Fruit fly (Drosophila melanogaster): ENCODE measurements around the gene Bruce.

Bruce gene

DNA sequence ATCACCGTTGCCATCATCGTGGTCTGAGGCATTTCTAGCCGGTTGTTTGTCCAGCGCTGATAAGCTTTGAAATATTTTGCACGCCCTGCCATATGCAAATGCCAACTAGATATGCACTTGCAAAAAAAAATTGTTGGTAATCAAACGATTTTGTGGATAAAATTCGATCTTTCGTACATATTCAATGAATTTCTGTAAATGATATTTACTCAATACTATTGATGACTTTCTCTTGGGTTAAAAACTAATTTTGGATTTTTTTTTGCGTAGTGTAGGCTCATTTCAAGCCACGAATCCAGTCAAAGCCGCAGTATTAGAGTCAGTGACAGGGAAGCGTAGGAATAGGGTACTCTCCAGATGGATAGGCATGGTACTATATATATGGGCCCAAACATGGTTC is 48.0 kb downstream of the Bruce start (continued):
- peak; percentile 67 for TF ChIP-seq Hr4 (GFP tag; optimal IDR thresholded peaks at IDR 0.05)

DNA sequence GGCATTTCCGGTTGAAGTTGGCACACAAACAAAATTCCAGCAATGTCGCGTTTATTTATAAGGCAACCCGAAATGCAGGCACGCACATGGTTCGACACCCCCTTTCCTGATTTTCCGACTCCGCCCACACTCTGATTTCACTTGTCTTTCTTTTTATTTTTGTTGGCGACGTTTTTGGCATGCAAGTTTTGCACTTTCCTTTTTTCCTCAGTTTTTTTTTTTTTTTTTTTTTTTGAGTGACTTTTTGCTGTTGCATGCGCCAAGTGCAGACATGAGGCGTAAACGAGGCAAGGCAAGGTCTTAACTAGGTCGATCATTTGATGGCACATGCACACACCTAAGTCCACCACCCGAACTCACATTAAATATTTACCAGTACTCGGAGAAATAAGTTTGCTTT is 49.1 kb downstream of the Bruce start:
- TF ChIP-seq CG15336 (GFP tag; IDR thresholded peaks at IDR 0.05) (peak; percentile 70), CG1621 (tag; optimal IDR thresholded peaks at IDR 0.05) (no peak), CG34406 (GFP tag; optimal IDR thresholded peaks at IDR 0.05) (no peak), Lpt (GFP tag; optimal IDR thresholded peaks at IDR 0.05) (peak; percentile 59), CG6808 (GFP tag; optimal IDR thresholded peaks at IDR 0.05) (no peak), CG11294 (GFP tag; IDR thresholded peaks at IDR 0.05) (peak; percentile 24; the same call in 1 of the 2 replicates), CG6163 (GFP tag; IDR thresholded peaks at IDR 0.05) (peak; percentile 61; the same call in 2 of the 3 replicates), CG6854 (GFP tag; optimal IDR thresholded peaks at IDR 0.05) (no peak), eg (GFP tag; IDR thresholded peaks at IDR 0.05) (peak; percentile 87), Sox15 (GFP tag; optimal IDR thresholded peaks at IDR 0.05) (no peak), topi (GFP tag; optimal IDR thresholded peaks at IDR 0.05) (no peak), Hr4 (GFP tag; optimal IDR thresholded peaks at IDR 0.05) (peak; percentile 13), CG6276 (GFP tag; optimal IDR thresholded peaks at IDR 0.05) (peak; percentile 68), dsx (GFP tag; optimal IDR thresholded peaks at IDR 0.05; ENCODE audit: poor library complexity, severe bottlenecking) (no peak), lz (GFP tag; optimal IDR thresholded peaks at IDR 0.05) (no peak), Smox (GFP tag; optimal IDR thresholded peaks at IDR 0.05) (no peak), CG8119 (GFP tag; IDR thresholded peaks at IDR 0.05) (peak; percentile 82), CG11902 (GFP tag; optimal IDR thresholded peaks at IDR 0.05) (no peak), ss (GFP tag; optimal IDR thresholded peaks at IDR 0.05) (no peak), fd85E (GFP tag; optimal IDR thresholded peaks at IDR 0.05) (no peak)

DNA sequence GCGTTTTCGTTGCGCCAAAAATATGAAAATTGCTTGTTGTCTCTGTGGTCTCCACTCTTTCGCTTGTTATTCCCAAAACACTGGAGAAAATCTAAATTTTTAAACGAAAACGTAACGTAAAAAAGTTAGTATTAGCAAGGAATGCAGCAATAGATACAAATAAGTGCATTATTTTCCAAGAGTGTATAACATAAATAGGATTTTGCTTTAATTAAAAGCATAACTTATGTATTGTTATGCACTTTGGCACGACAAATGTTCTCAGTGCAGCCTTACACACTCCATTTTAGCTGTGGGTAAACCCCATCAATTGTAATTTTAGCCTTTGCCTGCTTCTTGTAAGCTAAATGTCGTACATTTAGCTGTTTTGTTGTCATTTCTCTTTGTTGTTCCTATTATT is 55.2 kb downstream of the Bruce start:
- TF ChIP-seq Blimp-1 (GFP tag; optimal IDR thresholded peaks at IDR 0.05) (no peak), pdm3 (GFP tag; optimal IDR thresholded peaks at IDR 0.05) (peak; percentile 19), acj6 (GFP tag; optimal IDR thresholded peaks at IDR 0.05) (no peak), CG6163 (GFP tag; IDR thresholded peaks at IDR 0.05) (peak; percentile 58; the same call in 2 of the 3 replicates), CG4318 (GFP tag; optimal IDR thresholded peaks at IDR 0.05) (peak; percentile 13), Lpt (GFP tag; optimal IDR thresholded peaks at IDR 0.05) (no peak), CG6808 (GFP tag; optimal IDR thresholded peaks at IDR 0.05) (no peak), CG7368 (GFP tag; optimal IDR thresholded peaks at IDR 0.05) (no peak), CG8319 (GFP tag; optimal IDR thresholded peaks at IDR 0.05) (no peak), CG11294 (GFP tag; IDR thresholded peaks at IDR 0.05) (no peak), Met (GFP tag; optimal IDR thresholded peaks at IDR 0.05) (peak; percentile 31), lz (GFP tag; optimal IDR thresholded peaks at IDR 0.05) (peak; percentile 27), Sox102F (GFP tag; optimal IDR thresholded peaks at IDR 0.05) (no peak), Sox14 (GFP tag; optimal IDR thresholded peaks at IDR 0.05) (no peak), CG6276 (GFP tag; optimal IDR thresholded peaks at IDR 0.05) (no peak), CG10631 (GFP tag; optimal IDR thresholded peaks at IDR 0.05) (peak; percentile 10), CG1621 (tag; optimal IDR thresholded peaks at IDR 0.05) (no peak), OdsH (GFP tag; optimal IDR thresholded peaks at IDR 0.05) (no peak), svp (GFP tag) (no peak), esn (GFP tag; optimal IDR thresholded peaks at IDR 0.05) (peak; percentile 15), CG32006 (GFP tag; optimal IDR thresholded peaks at IDR 0.05) (peak; percentile 39), CG9139 (GFP tag; optimal IDR thresholded peaks at IDR 0.05) (no peak), eg (GFP tag; IDR thresholded peaks at IDR 0.05) (peak; percentile 64; the same call in 2 of the 3 replicates), CG11762 (GFP tag; optimal IDR thresholded peaks at IDR 0.05; ENCODE audit: insufficient read depth) (no peak), Eip75B (GFP tag; optimal IDR thresholded peaks at IDR 0.05) (no peak), fkh (GFP tag; optimal IDR thresholded peaks at IDR 0.05) (no peak), salr (GFP tag; optimal IDR thresholded peaks at IDR 0.05) (no peak), CG3032 (tag; optimal IDR thresholded peaks at IDR 0.05) (no peak), achi (GFP tag; optimal IDR thresholded peaks at IDR 0.05) (peak; percentile 42), fd59A (GFP tag; optimal IDR thresholded peaks at IDR 0.05) (no peak), Sox15 (GFP tag; optimal IDR thresholded peaks at IDR 0.05) (no peak), CG10669 (GFP tag; optimal IDR thresholded peaks at IDR 0.05) (no peak), Hr39 (GFP tag; optimal IDR thresholded peaks at IDR 0.05) (no peak), Gug (GFP tag; IDR thresholded peaks at IDR 0.05) (no peak), CG8632 (GFP tag; optimal IDR thresholded peaks at IDR 0.05) (no peak), Ets21C (GFP tag; optimal IDR thresholded peaks at IDR 0.05) (no peak), vri (GFP tag; optimal IDR thresholded peaks at IDR 0.05) (no peak)

All from whole organism, prepupa.